Worm (Caenorhabditis elegans) whole organism, mixed stage, embryonic: ENCODE results near the gene Y48E1C.1.

ENCODE experiments used
- drap-1 ChIP-seq: fragments of 200-800 bp; sonication (Bioruptor generic); optimal IDR thresholded peaks from 3 replicates; lab custom pipeline; 2018; ENCODE audit warnings: mild to moderate bottlenecking, missing genetic modification characterization, missing compliant biosample characterization
- elt-3 ChIP-seq: fragments of 150-350 bp; optimal IDR thresholded peaks from 2 replicates; lab custom pipeline; 2014; ENCODE audit warnings: missing biosample characterization, missing genetic modification characterization
- lin-13 ChIP-seq: fragments of 150-350 bp; optimal IDR thresholded peaks from 2 replicates; lab custom pipeline; 2014; ENCODE audit warnings: missing biosample characterization, missing genetic modification characterization
- nhr-12 ChIP-seq: fragments of 150-350 bp; optimal IDR thresholded peaks from 2 replicates; lab custom pipeline; 2014; ENCODE audit warnings: missing biosample characterization, missing genetic modification characterization
- nhr-237 ChIP-seq: fragments of 150-350 bp; optimal IDR thresholded peaks from 2 replicates; lab custom pipeline; 2014; ENCODE audit warnings: missing biosample characterization, missing genetic modification characterization
- pha-4 ChIP-seq: fragments of 150-350 bp; optimal IDR thresholded peaks from 2 replicates; lab custom pipeline; 2018; ENCODE audit warnings: missing biosample characterization, missing genetic modification reagents, missing genetic modification characterization
- sem-2 ChIP-seq: fragments of 200-800 bp; sonication (Bioruptor generic); optimal IDR thresholded peaks from 2 replicates; lab custom pipeline; 2018; ENCODE audit warnings: mild to moderate bottlenecking, missing genetic modification characterization, missing compliant biosample characterization
- snpc-4 ChIP-seq: fragments of 150-350 bp; optimal IDR thresholded peaks from 2 replicates; lab custom pipeline; 2014; ENCODE audit warnings: missing biosample characterization, missing genetic modification characterization
- unc-62 ChIP-seq: fragments of 150-350 bp; optimal IDR thresholded peaks from 2 replicates; lab custom pipeline; 2014; ENCODE audit warnings: missing biosample characterization, missing genetic modification reagents, missing genetic modification characterization

DNA sequence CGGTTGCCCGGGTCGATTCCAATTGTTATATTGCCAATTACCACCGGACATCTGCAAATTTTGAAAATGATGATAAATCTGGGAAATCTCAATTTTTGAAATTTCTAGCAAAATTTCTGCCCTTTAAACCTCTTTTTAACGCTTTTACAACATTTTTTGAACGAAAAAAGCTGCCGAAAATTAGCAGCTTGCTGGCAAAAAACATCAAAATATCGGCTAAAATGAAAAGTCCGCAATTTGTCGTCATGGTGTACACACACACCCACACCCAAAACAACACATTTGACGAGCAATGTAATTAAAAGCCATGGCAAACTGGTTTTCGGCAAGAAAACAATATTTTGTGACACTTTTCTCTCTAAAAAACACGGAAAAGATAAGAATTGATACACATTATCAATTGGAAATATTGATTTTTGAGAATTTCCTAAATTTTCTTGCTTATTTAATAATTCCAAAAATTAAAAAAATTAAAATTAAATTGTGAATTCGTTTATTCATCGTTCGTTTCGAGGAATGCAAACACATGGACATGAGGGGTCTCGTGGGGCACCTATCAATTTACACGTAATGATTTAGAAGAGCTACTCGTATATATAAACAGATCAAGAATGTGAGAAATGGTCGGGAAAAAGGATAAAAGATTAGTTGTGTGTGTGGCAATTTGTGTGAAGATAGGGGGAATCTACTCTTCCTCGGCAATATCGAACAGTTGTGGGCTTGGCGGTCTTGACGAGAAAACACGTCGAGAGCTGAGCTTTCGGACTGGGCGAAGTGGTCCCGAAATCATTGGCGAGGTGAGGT lies 46.0 kb downstream of the Y48E1C.1 start, which contains the start of gene pqn-27:
- no peak for TF ChIP-seq elt-3 (tag; lab: Kevin White, UChicago)
- no peak for TF ChIP-seq sem-2
- TF ChIP-seq nhr-237 (tag; lab: Kevin White, UChicago) = peak; percentile 19
- no peak for TF ChIP-seq snpc-4 (tag; lab: Kevin White, UChicago)
- TF ChIP-seq unc-62 (GFP tag; lab: Kevin White, UChicago) = peak; percentile 23
- no peak for TF ChIP-seq nhr-12 (tag; lab: Kevin White, UChicago)
- no peak for TF ChIP-seq lin-13 (tag; lab: Kevin White, UChicago)
- no peak for TF ChIP-seq drap-1 (GFP tag; lab: Kevin White, UChicago)
- peak; percentile 26 for TF ChIP-seq pha-4 (tag; lab: Kevin White, UChicago)
